Fruit fly (Drosophila melanogaster): ENCODE measurements around the gene Mrgn1.

The Mrgn1 gene

dm6 chrX:13721934-13722333 is at the start of gene Mrgn1, which contains the start of gene mus101:
Mrgn1 (minus strand) TSS chrX:13721977.
mus101 (plus strand) TSS chrX:13722246.
- TF ChIP-seq CG10669 (GFP tag; optimal IDR thresholded peaks at IDR 0.05), result no peak
- no peak for TF ChIP-seq CG32006 (GFP tag; optimal IDR thresholded peaks at IDR 0.05)
- TF ChIP-seq CG10631 (GFP tag; optimal IDR thresholded peaks at IDR 0.05), result no peak
- TF ChIP-seq net (GFP tag; optimal IDR thresholded peaks at IDR 0.05), result no peak
- no peak for TF ChIP-seq Sox102F (GFP tag; optimal IDR thresholded peaks at IDR 0.05)
- no peak for TF ChIP-seq CG11762 (GFP tag; optimal IDR thresholded peaks at IDR 0.05; ENCODE audit: insufficient read depth)
- no peak for TF ChIP-seq CG11902 (GFP tag; optimal IDR thresholded peaks at IDR 0.05)
- no peak for TF ChIP-seq Sox14 (GFP tag; optimal IDR thresholded peaks at IDR 0.05)
- no peak for TF ChIP-seq CG6163 (GFP tag; IDR thresholded peaks at IDR 0.05)
- no peak for TF ChIP-seq CG11294 (GFP tag; IDR thresholded peaks at IDR 0.05)
- no peak for TF ChIP-seq Gug (GFP tag; IDR thresholded peaks at IDR 0.05)
- TF ChIP-seq Hr39 (GFP tag; optimal IDR thresholded peaks at IDR 0.05), result no peak
- no peak for TF ChIP-seq CG6276 (GFP tag; optimal IDR thresholded peaks at IDR 0.05)
- TF ChIP-seq CG3032 (tag; optimal IDR thresholded peaks at IDR 0.05), result no peak
- no peak for TF ChIP-seq topi (GFP tag; optimal IDR thresholded peaks at IDR 0.05)
- no peak for TF ChIP-seq CG8632 (GFP tag; optimal IDR thresholded peaks at IDR 0.05)
- no peak for TF ChIP-seq pdm3 (GFP tag; optimal IDR thresholded peaks at IDR 0.05)
- no peak for TF ChIP-seq dac (GFP tag; optimal IDR thresholded peaks at IDR 0.05)

DNA sequence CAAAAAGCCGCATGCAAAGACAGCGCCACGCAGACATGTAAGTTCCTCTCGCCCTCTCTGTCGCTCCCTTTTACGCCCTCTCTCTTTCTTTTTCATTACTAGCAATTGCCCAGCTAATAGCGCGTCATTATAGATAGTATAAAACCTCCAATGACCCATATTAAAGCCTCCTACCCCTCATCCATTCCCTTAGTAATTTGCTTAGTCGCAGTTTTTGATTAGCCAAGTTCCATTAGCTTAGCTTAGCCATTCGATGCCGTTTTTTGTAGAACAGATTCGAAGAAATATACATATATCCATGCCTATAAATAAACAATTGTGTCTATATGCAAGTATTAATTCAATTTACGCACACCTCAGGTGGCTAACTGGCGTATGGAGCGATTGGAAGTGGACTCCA is 49.0 kb upstream of the Mrgn1 start:
- TF ChIP-seq CG4318 (GFP tag; optimal IDR thresholded peaks at IDR 0.05) (no peak), ss (GFP tag; optimal IDR thresholded peaks at IDR 0.05) (no peak), CG31627 (GFP tag; optimal IDR thresholded peaks at IDR 0.05) (no peak), fkh (GFP tag; optimal IDR thresholded peaks at IDR 0.05) (no peak), Ets96B (tag; optimal IDR thresholded peaks at IDR 0.05) (no peak), Met (GFP tag; optimal IDR thresholded peaks at IDR 0.05) (no peak), CG7368 (GFP tag; optimal IDR thresholded peaks at IDR 0.05) (no peak), cyc (GFP tag; optimal IDR thresholded peaks at IDR 0.05) (no peak), Hr38 (GFP tag; optimal IDR thresholded peaks at IDR 0.05) (no peak), Smox (GFP tag; optimal IDR thresholded peaks at IDR 0.05) (no peak)

- TF ChIP-seq CG6163 (GFP tag; IDR thresholded peaks at IDR 0.05) (no peak), svp (GFP tag) (peak; percentile 39)
Observed at dm6 chrX:13766495-13766894, 44.7 kb upstream of the Mrgn1 start.

dm6 chrX:13765217-13765616 is 43.4 kb upstream of the Mrgn1 start:
- TF ChIP-seq CG10669 (GFP tag; optimal IDR thresholded peaks at IDR 0.05) (no peak), svp (GFP tag) (peak; percentile 44)

DNA sequence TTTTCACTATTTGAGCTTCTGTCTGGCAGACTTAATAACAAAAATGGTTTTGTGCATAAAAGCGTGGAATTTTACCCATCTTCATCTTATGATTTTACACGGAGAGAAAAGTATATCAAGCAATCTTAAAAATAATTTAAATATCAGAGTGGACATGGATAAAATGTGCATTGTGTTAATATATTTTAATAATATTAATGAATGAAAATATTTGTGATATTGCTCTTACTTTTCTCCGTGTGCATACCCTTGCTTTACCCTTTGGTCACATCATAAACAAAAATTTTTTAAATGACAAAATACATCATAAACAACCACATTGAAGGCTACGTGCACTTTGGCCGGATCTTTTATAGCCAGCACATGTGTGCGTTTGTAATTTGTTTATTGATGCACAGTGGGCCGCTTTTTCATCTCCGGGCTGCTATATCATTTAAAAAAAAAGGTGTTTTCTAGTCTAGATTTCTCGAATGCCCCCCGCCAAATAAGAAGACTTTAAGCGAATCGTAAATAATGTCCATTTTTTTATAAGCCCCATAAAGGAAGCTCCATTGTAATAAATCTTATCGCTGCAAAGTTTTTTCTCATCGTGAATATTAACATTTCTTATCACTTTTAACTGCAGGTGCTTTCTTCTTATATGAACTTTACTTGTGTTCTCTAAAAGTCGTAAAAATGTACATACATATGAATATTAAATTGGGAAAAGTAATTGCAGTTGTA is 42.8 kb upstream of the Mrgn1 start:
- TF ChIP-seq svp (GFP tag) (peak; percentile 82), CG8632 (GFP tag; optimal IDR thresholded peaks at IDR 0.05) (no peak), CG9139 (GFP tag; optimal IDR thresholded peaks at IDR 0.05) (no peak), Sox15 (GFP tag; optimal IDR thresholded peaks at IDR 0.05) (no peak), CG6276 (GFP tag; optimal IDR thresholded peaks at IDR 0.05) (peak; percentile 47), CG8119 (GFP tag; IDR thresholded peaks at IDR 0.05) (peak; percentile 63), dsx (GFP tag; optimal IDR thresholded peaks at IDR 0.05; ENCODE audit: poor library complexity, severe bottlenecking) (no peak), CG11902 (GFP tag; optimal IDR thresholded peaks at IDR 0.05) (no peak), CG10669 (GFP tag; optimal IDR thresholded peaks at IDR 0.05) (peak; percentile 7), spab (GFP tag; optimal IDR thresholded peaks at IDR 0.05) (peak; percentile 21), Eip78C (GFP tag) (peak; percentile 73), CG11294 (GFP tag; IDR thresholded peaks at IDR 0.05) (no peak), Hr38 (GFP tag; optimal IDR thresholded peaks at IDR 0.05) (no peak), CG6854 (GFP tag; optimal IDR thresholded peaks at IDR 0.05) (no peak), Eip75B (GFP tag; optimal IDR thresholded peaks at IDR 0.05) (peak; percentile 34), Lpt (GFP tag; optimal IDR thresholded peaks at IDR 0.05) (peak; percentile 13), achi (GFP tag; optimal IDR thresholded peaks at IDR 0.05) (peak; percentile 47), Ets21C (GFP tag; optimal IDR thresholded peaks at IDR 0.05) (no peak), CG6792 (GFP tag; optimal IDR thresholded peaks at IDR 0.05) (peak; percentile 8), Sox102F (GFP tag; optimal IDR thresholded peaks at IDR 0.05) (peak; percentile 64), CG31627 (GFP tag; optimal IDR thresholded peaks at IDR 0.05) (peak; percentile 7), CG7368 (GFP tag; optimal IDR thresholded peaks at IDR 0.05) (no peak), CG6163 (GFP tag; IDR thresholded peaks at IDR 0.05) (peak; percentile 67; the same call in 1 of the 3 replicates), lz (GFP tag; optimal IDR thresholded peaks at IDR 0.05) (no peak), CG15336 (GFP tag; IDR thresholded peaks at IDR 0.05) (peak; percentile 75), topi (GFP tag; optimal IDR thresholded peaks at IDR 0.05) (no peak)
